Worm (Caenorhabditis elegans) whole organism, L3 larva: ENCODE data around the gene nhr-72.
A peak's percentile ranks its signal among the peaks of the same experiment; 100 is the strongest.

Source experiments
- R02D3.7 ChIP-seq: fragments of 150-350 bp; optimal IDR thresholded peaks from 2 replicates; lab custom pipeline; 2014; ENCODE audit warnings: missing biosample characterization, missing genetic modification characterization
- ceh-9 ChIP-seq: sonication (generic microtip); optimal IDR thresholded peaks from 2 replicates; lab custom pipeline; 2018; ENCODE audit warnings: missing biosample characterization, missing genetic modification characterization
- fkh-10 ChIP-seq: sonication (generic microtip); optimal IDR thresholded peaks from 2 replicates; lab custom pipeline; 2017; ENCODE audit warnings: missing biosample characterization, missing genetic modification reagents, missing genetic modification characterization
- nhr-11 ChIP-seq: fragments of 150-350 bp; optimal IDR thresholded peaks from 2 replicates; lab custom pipeline; 2014; ENCODE audit warnings: missing biosample characterization, missing genetic modification characterization
- nhr-12 ChIP-seq: fragments of 150-350 bp; optimal IDR thresholded peaks from 2 replicates; lab custom pipeline; 2014; ENCODE audit warnings: missing biosample characterization, missing genetic modification characterization
- nhr-23 ChIP-seq: fragments of 150-350 bp; optimal IDR thresholded peaks from 2 replicates; lab custom pipeline; 2014; ENCODE audit warnings: missing biosample characterization, missing genetic modification reagents, missing genetic modification characterization
- nhr-25 ChIP-seq: sonication (generic microtip); optimal IDR thresholded peaks from 2 replicates; lab custom pipeline; 2017; ENCODE audit warnings: missing biosample characterization, missing genetic modification characterization
- nhr-28 ChIP-seq: fragments of 150-350 bp; optimal IDR thresholded peaks from 2 replicates; lab custom pipeline; 2014; ENCODE audit warnings: missing biosample characterization, missing genetic modification characterization
- nhr-77 ChIP-seq: fragments of 150-350 bp; optimal IDR thresholded peaks from 2 replicates; lab custom pipeline; 2014; ENCODE audit warnings: missing biosample characterization, missing genetic modification characterization
- unc-62 ChIP-seq: fragments of 150-350 bp; sonication (generic microtip); optimal IDR thresholded peaks from 4 replicates; lab custom pipeline; 2014; ENCODE audit warnings: missing biosample characterization, missing genetic modification reagents, missing genetic modification characterization
- zag-1 ChIP-seq: fragments of 150-350 bp; optimal IDR thresholded peaks from 2 replicates; lab custom pipeline; 2014; ENCODE audit warnings: missing biosample characterization, missing genetic modification characterization

ce11 chrII:3896920-3897319 is 46.4 kb upstream of the nhr-72 start:
- TF ChIP-seq nhr-25 (tag; lab: Kevin White, UChicago), result no peak
- TF ChIP-seq nhr-11 (tag; lab: Kevin White, UChicago), result no peak
- TF ChIP-seq ceh-9 (tag; lab: Kevin White, UChicago), result no peak
- TF ChIP-seq nhr-23 (tag; lab: Kevin White, UChicago), result peak; percentile 23
- TF ChIP-seq unc-62 (GFP tag; lab: Kevin White, UChicago), result no peak
- no peak for TF ChIP-seq fkh-10 (GFP tag; lab: Kevin White, UChicago)
- no peak for TF ChIP-seq nhr-77 (tag; lab: Kevin White, UChicago)
- TF ChIP-seq zag-1 (tag; lab: Kevin White, UChicago), result no peak
- no peak for TF ChIP-seq R02D3.7
- TF ChIP-seq nhr-12, result no peak
- no peak for TF ChIP-seq nhr-28
